Fruit fly (Drosophila melanogaster): ENCODE measurements around the gene CG43054.

- TF ChIP-seq CG7045 (GFP tag; optimal IDR thresholded peaks at IDR 0.05) (no peak), CG5204 (GFP tag; optimal IDR thresholded peaks at IDR 0.05) (no peak), kay (GFP tag; ENCODE audit: borderline replicate concordance) (no peak), Clk (GFP tag; optimal IDR thresholded peaks at IDR 0.05) (no peak), toe (GFP tag; optimal IDR thresholded peaks at IDR 0.05) (no peak), CG1620 (GFP tag; optimal IDR thresholded peaks at IDR 0.05) (no peak), cic (GFP tag; optimal IDR thresholded peaks at IDR 0.05) (no peak)
Measured at dm6 chr2L:17671222-17671621, 43.6 kb downstream of the CG43054 start.

Measured in whole organism, adult.